Worm (Caenorhabditis elegans) whole organism, midembryonic: ENCODE data around the gene ceh-81.

Source experiments
- cog-1 ChIP-seq: sonication (generic microtip); optimal IDR thresholded peaks from 2 replicates; lab custom pipeline; 2016; ENCODE audit warnings: missing genetic modification characterization, missing compliant biosample characterization
- flt-1 ChIP-seq: fragments of 200-800 bp; sonication (Bioruptor generic); IDR thresholded peaks from 2 replicates; pipeline ENCODE4 v1.3.6; 2022; ENCODE audit warnings: missing genetic modification characterization, missing compliant biosample characterization
- klf-2 ChIP-seq: fragments of 200-800 bp; sonication (Bioruptor generic); conservative IDR thresholded peaks from 2 replicates; pipeline ENCODE4 v1.3.6; 2022; ENCODE audit warnings: missing genetic modification reagents, missing genetic modification characterization, missing compliant biosample characterization
- med-1 ChIP-seq: sonication (generic microtip); optimal IDR thresholded peaks from 2 replicates; lab custom pipeline; 2017; ENCODE audit warnings: missing genetic modification characterization, mild to moderate bottlenecking, missing compliant biosample characterization, antibody characterized with exemption, missing genetic modification reagents; ENCODE audit not compliant: insufficient read depth
- ref-1 ChIP-seq: fragments of 200-800 bp; sonication (Bioruptor generic); conservative IDR thresholded peaks from 2 replicates; pipeline ENCODE4 v1.3.6; 2022; ENCODE audit warnings: missing genetic modification reagents, missing genetic modification characterization, missing compliant biosample characterization
- tab-1 ChIP-seq: fragments of 200-800 bp; sonication (Bioruptor generic); IDR thresholded peaks from 2 replicates; pipeline ENCODE4 v1.3.6; 2022; ENCODE audit warnings: missing genetic modification characterization, missing compliant biosample characterization
- ztf-29 ChIP-seq: fragments of 200-800 bp; sonication (Bioruptor generic); IDR thresholded peaks from 2 replicates; pipeline ENCODE4 v1.3.6; 2022; ENCODE audit warnings: missing genetic modification reagents, missing genetic modification characterization, missing compliant biosample characterization

- TF ChIP-seq ztf-29 (no peak), cog-1 (tag; lab: Kevin White, UChicago) (no peak), klf-2 (GFP tag; lab: Robert Waterston, UW) (no peak), flt-1 (GFP tag; lab: Robert Waterston, UW) (no peak), med-1 (GFP tag; lab: Kevin White, UChicago) (no peak), ref-1 (no peak), tab-1 (no peak)
Measured at ce11 chrII:1756582-1756981, 26.4 kb downstream of the ceh-81 start, which contains the start of gene fbxb-53.
